Fruit fly (Drosophila melanogaster) whole organism, embryonic: ENCODE results near the gene ALiX.
A peak's percentile ranks its signal among the peaks of the same experiment; 100 is the strongest.

ENCODE experiments used
- C15 ChIP-seq: fragments of 200-800 bp; sonication (Bioruptor generic); IDR thresholded peaks from 3 replicates; pipeline ENCODE4 v1.3.6; 2022; ENCODE audit warnings: missing biosample characterization, missing genetic modification characterization
- CG10979 ChIP-seq: fragments of 200-800 bp; sonication (Bioruptor generic); optimal IDR thresholded peaks from 2 replicates; lab custom pipeline; 2018; ENCODE audit warnings: missing biosample characterization, mild to moderate bottlenecking, missing genetic modification characterization, moderate library complexity
- CG11456 ChIP-seq: fragments of 200-800 bp; sonication (Bioruptor generic); IDR thresholded peaks from 3 replicates; pipeline ENCODE4 v1.3.6; 2022; ENCODE audit warnings: missing biosample characterization, missing genetic modification characterization
- CG12299 ChIP-seq: fragments of 200-800 bp; sonication (Bioruptor generic); optimal IDR thresholded peaks from 2 replicates; lab custom pipeline; 2018; ENCODE audit warnings: missing biosample characterization, mild to moderate bottlenecking, missing genetic modification characterization
- CG12391 ChIP-seq: fragments of 200-800 bp; sonication (Bioruptor generic); optimal IDR thresholded peaks from 3 replicates; lab custom pipeline; 2018; ENCODE audit warnings: missing biosample characterization, mild to moderate bottlenecking, missing genetic modification characterization, moderate library complexity
- CG12659 ChIP-seq: fragments of 200-800 bp; sonication (Bioruptor generic); optimal IDR thresholded peaks from 3 replicates; lab custom pipeline; 2017; ENCODE audit warnings: mild to moderate bottlenecking, missing biosample characterization, missing genetic modification reagents, missing genetic modification characterization
- CG12744 ChIP-seq: fragments of 200-800 bp; sonication (Bioruptor generic); optimal IDR thresholded peaks from 2 replicates; lab custom pipeline; 2016; ENCODE audit warnings: missing biosample characterization, missing genetic modification characterization
- CG13624 ChIP-seq: fragments of 200-800 bp; sonication (Bioruptor generic); optimal IDR thresholded peaks from 2 replicates; lab custom pipeline; 2016; ENCODE audit warnings: missing biosample characterization, missing genetic modification characterization
- CG14965 ChIP-seq: fragments of 200-800 bp; sonication (Bioruptor generic); optimal IDR thresholded peaks from 2 replicates; lab custom pipeline; 2016; ENCODE audit warnings: missing biosample characterization, missing genetic modification characterization, borderline replicate concordance
- CG16779 ChIP-seq: fragments of 200-800 bp; sonication (Bioruptor generic); IDR thresholded peaks from 2 replicates; pipeline ENCODE4 v1.3.6; 2022; ENCODE audit warnings: missing biosample characterization, missing genetic modification characterization
- CG16863 ChIP-seq: fragments of 200-800 bp; sonication (Bioruptor generic); optimal IDR thresholded peaks from 3 replicates; lab custom pipeline; 2016; ENCODE audit warnings: missing biosample characterization, missing genetic modification characterization
- CG3065 ChIP-seq: fragments of 200-800 bp; sonication (Bioruptor generic); optimal IDR thresholded peaks from 2 replicates; lab custom pipeline; 2016; ENCODE audit warnings: missing biosample characterization, missing genetic modification characterization
- CG34224 ChIP-seq: fragments of 200-800 bp; sonication (Bioruptor generic); IDR thresholded peaks from 3 replicates; pipeline ENCODE4 v1.3.6; 2022; ENCODE audit warnings: missing biosample characterization, missing genetic modification characterization; ENCODE audit not compliant: partially characterized antibody
- CG34422 ChIP-seq: fragments of 200-800 bp; sonication (Bioruptor generic); IDR thresholded peaks from 3 replicates; pipeline ENCODE4 v1.3.6; 2022; ENCODE audit warnings: missing biosample characterization, missing genetic modification characterization
- CG5245 ChIP-seq: fragments of 200-800 bp; sonication (Bioruptor generic); optimal IDR thresholded peaks from 3 replicates; lab custom pipeline; 2016; ENCODE audit warnings: missing biosample characterization, missing genetic modification characterization
- CG5953 ChIP-seq: fragments of 200-800 bp; sonication (Bioruptor generic); IDR thresholded peaks from 2 replicates; pipeline ENCODE4 v1.3.6; 2022; ENCODE audit warnings: missing biosample characterization, missing genetic modification characterization
- CG7987 ChIP-seq: fragments of 200-800 bp; sonication (Bioruptor generic); optimal IDR thresholded peaks from 2 replicates; lab custom pipeline; 2018; ENCODE audit warnings: missing biosample characterization, mild to moderate bottlenecking, missing genetic modification characterization, moderate library complexity
- CG9437 ChIP-seq: fragments of 200-800 bp; sonication (Bioruptor generic); optimal IDR thresholded peaks from 2 replicates; lab custom pipeline; 2018; ENCODE audit warnings: missing biosample characterization, mild to moderate bottlenecking, missing genetic modification characterization
- CG9932 ChIP-seq: fragments of 200-800 bp; sonication (Bioruptor generic); IDR thresholded peaks from 2 replicates; pipeline ENCODE4 v1.3.6; 2022; ENCODE audit warnings: missing biosample characterization, missing genetic modification characterization
- Camta ChIP-seq: fragments of 200-800 bp; sonication (Bioruptor generic); optimal IDR thresholded peaks from 2 replicates; lab custom pipeline; 2016; ENCODE audit warnings: missing biosample characterization, missing genetic modification characterization
- CoRest ChIP-seq: fragments of 200-800 bp; sonication (Bioruptor generic); optimal IDR thresholded peaks from 3 replicates; lab custom pipeline; 2018; ENCODE audit warnings: missing biosample characterization, mild to moderate bottlenecking, missing genetic modification characterization, moderate library complexity
- D19B ChIP-seq: fragments of 200-800 bp; sonication (Bioruptor generic); optimal IDR thresholded peaks from 2 replicates; lab custom pipeline; 2017; ENCODE audit warnings: missing biosample characterization, mild to moderate bottlenecking, missing genetic modification characterization
- Dad ChIP-seq: fragments of 200-800 bp; sonication (Bioruptor generic); optimal IDR thresholded peaks from 3 replicates; lab custom pipeline; 2016; ENCODE audit warnings: missing biosample characterization, missing genetic modification characterization
- GATAe ChIP-seq: fragments of 200-800 bp; sonication (Bioruptor generic); conservative IDR thresholded peaks from 2 replicates; pipeline ENCODE4 v1.3.6; 2022; ENCODE audit warnings: missing biosample characterization, missing genetic modification characterization
- Hr51 ChIP-seq, 2 experiments: fragments of 200-800 bp; sonication (Bioruptor generic); optimal IDR thresholded peaks; 2 replicates in 1 of 2; 3 replicates in 1 of 2; lab custom pipeline; 2016 to 2018; ENCODE audit warnings: missing biosample characterization in 2 of 2, missing genetic modification characterization in 2 of 2, mild to moderate bottlenecking in 1 of 2, moderate library complexity in 1 of 2
- MESR4 ChIP-seq: fragments of 200-800 bp; sonication (Bioruptor generic); optimal IDR thresholded peaks from 2 replicates; lab custom pipeline; 2018; ENCODE audit warnings: missing biosample characterization, mild to moderate bottlenecking, missing genetic modification characterization, moderate library complexity
- Med ChIP-seq: fragments of 200-800 bp; sonication (Bioruptor generic); peaks from one replicate; lab custom pipeline; 2016; ENCODE audit warnings: missing biosample characterization, missing genetic modification characterization, mild to moderate bottlenecking, inconsistent platforms, moderate library complexity
- Scr ChIP-seq: fragments of 200-800 bp; sonication (Bioruptor generic); IDR thresholded peaks from 2 replicates; pipeline ENCODE4 v1.3.6; 2022; ENCODE audit warnings: missing biosample characterization, missing genetic modification characterization; ENCODE audit not compliant: partially characterized antibody
- Trl ChIP-seq, 3 experiments: fragments of >200 bp in 2 of 3; fragments of 200-800 bp in 1 of 3; sonication (Bioruptor generic) in 1 of 3; optimal IDR thresholded peaks; 2 replicates in 1 of 3; 3 replicates in 2 of 3; lab custom pipeline; 2016 to 2017; ENCODE audit warnings: missing biosample characterization in 1 of 3, missing genetic modification characterization in 1 of 3
- Vsx1 ChIP-seq: fragments of 200-800 bp; sonication (Bioruptor generic); optimal IDR thresholded peaks from 2 replicates; lab custom pipeline; 2017; ENCODE audit warnings: missing biosample characterization, mild to moderate bottlenecking, missing genetic modification characterization, missing genetic modification reagents
- ap ChIP-seq: fragments of 200-800 bp; sonication (Bioruptor generic); IDR thresholded peaks from 2 replicates; pipeline ENCODE4 v1.3.6; 2022; ENCODE audit warnings: missing biosample characterization, missing genetic modification characterization
- ash1 ChIP-seq: fragments of 200-800 bp; sonication (Bioruptor generic); optimal IDR thresholded peaks from 2 replicates; lab custom pipeline; 2018; ENCODE audit warnings: missing biosample characterization, mild to moderate bottlenecking, missing genetic modification characterization
- cad ChIP-seq: fragments of >200 bp; optimal IDR thresholded peaks from 2 replicates; lab custom pipeline; 2017; ENCODE audit warnings: missing biosample characterization, missing genetic modification characterization
- cg ChIP-seq: fragments of 200-800 bp; sonication (Bioruptor generic); optimal IDR thresholded peaks from 3 replicates; lab custom pipeline; 2019; ENCODE audit warnings: missing biosample characterization, mild to moderate bottlenecking, missing genetic modification characterization, moderate library complexity
- ci ChIP-seq: fragments of 200-800 bp; sonication (Bioruptor generic); IDR thresholded peaks from 3 replicates; pipeline ENCODE4 v1.3.6; 2022; ENCODE audit warnings: missing biosample characterization, missing genetic modification characterization
- crol ChIP-seq: fragments of 200-800 bp; sonication (Bioruptor generic); IDR thresholded peaks from 2 replicates; pipeline ENCODE4 v1.3.6; 2022; ENCODE audit warnings: missing biosample characterization, missing genetic modification characterization
- dati ChIP-seq: fragments of 200-800 bp; sonication (Bioruptor generic); IDR thresholded peaks from 2 replicates; pipeline ENCODE4 v1.3.6; 2022; ENCODE audit warnings: missing biosample characterization, missing genetic modification characterization
- eyg ChIP-seq: fragments of 200-800 bp; sonication (Bioruptor generic); optimal IDR thresholded peaks from 3 replicates; lab custom pipeline; 2016; ENCODE audit warnings: missing biosample characterization, missing genetic modification characterization
- grn ChIP-seq: fragments of 200-800 bp; sonication (Bioruptor generic); optimal IDR thresholded peaks from 3 replicates; lab custom pipeline; 2017; ENCODE audit warnings: missing biosample characterization, missing genetic modification characterization
- kay ChIP-seq: fragments of 200-800 bp; sonication (Bioruptor generic); optimal IDR thresholded peaks from 2 replicates; lab custom pipeline; 2016; ENCODE audit warnings: missing biosample characterization, missing genetic modification characterization
- lilli ChIP-seq: fragments of 200-800 bp; sonication (Bioruptor generic); optimal IDR thresholded peaks from 3 replicates; lab custom pipeline; 2016; ENCODE audit warnings: missing biosample characterization, missing genetic modification characterization
- mam ChIP-seq: fragments of 200-800 bp; sonication (Bioruptor generic); optimal IDR thresholded peaks from 3 replicates; lab custom pipeline; 2016; ENCODE audit warnings: missing biosample characterization, missing genetic modification characterization
- pzg ChIP-seq: fragments of 200-800 bp; sonication (Bioruptor generic); optimal IDR thresholded peaks from 3 replicates; lab custom pipeline; 2018; ENCODE audit warnings: missing biosample characterization, mild to moderate bottlenecking, missing genetic modification characterization, moderate library complexity
- slp2 ChIP-seq: fragments of 200-800 bp; sonication (Bioruptor generic); optimal IDR thresholded peaks from 2 replicates; lab custom pipeline; 2016; ENCODE audit warnings: missing biosample characterization, missing genetic modification characterization
- sna ChIP-seq: fragments of 200-800 bp; sonication (Bioruptor generic); IDR thresholded peaks from 2 replicates; pipeline ENCODE4 v1.3.6; 2022; ENCODE audit warnings: missing biosample characterization, missing genetic modification characterization; ENCODE audit not compliant: partially characterized antibody
- so ChIP-seq: fragments of 200-800 bp; sonication (Bioruptor generic); IDR thresholded peaks from 3 replicates; pipeline ENCODE4 v1.3.6; 2022; ENCODE audit warnings: missing biosample characterization, missing genetic modification characterization
- stc ChIP-seq: fragments of 200-800 bp; sonication (Bioruptor generic); IDR thresholded peaks from 2 replicates; pipeline ENCODE4 v1.3.6; 2022; ENCODE audit warnings: missing biosample characterization, missing genetic modification characterization
- sug ChIP-seq: fragments of 200-800 bp; optimal IDR thresholded peaks from 2 replicates; lab custom pipeline; 2019; ENCODE audit warnings: missing biosample characterization, mild to moderate bottlenecking, missing genetic modification characterization, moderate library complexity
- ttk ChIP-seq: fragments of 200-800 bp; sonication (Bioruptor generic); IDR thresholded peaks from 2 replicates; pipeline ENCODE4 v2.1.2; 2022; ENCODE audit warnings: missing biosample characterization, missing genetic modification characterization

ALiX gene

DNA sequence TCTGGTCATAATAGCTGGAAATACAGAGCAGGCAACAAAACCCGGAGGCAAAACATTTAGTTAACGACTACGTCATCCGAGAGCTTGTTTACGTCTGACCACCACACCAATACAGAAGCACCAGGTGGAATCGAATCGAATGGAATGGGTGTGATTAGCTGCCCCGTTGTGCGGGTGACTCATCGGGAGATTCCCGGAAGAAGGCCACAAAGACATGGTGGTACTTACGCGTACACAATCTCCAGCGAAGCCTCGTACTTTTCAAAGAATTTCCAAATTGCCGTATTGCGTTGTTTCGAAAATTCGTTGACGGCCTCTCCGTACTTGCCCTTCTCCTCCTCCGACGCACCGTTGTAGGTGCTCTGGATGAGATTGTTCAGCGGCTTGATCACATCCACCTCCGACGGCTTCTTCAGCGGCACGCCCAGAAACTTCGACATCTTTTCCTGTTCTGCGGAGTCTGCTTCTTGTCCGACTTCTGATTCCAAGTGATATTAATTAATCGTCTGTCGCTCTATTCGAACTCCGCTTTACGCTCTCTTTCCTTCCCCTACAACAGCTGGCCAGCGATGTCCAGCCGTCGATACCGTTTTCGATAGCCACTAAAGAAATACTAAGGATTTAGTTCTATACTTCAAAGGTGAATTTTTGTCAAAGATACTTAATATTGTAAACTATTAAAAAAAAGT lies at the start of gene ALiX:
Gene ALiX (minus strand): TSS at position 571 of the 689 bp plus-strand sequence.
- TF ChIP-seq grn (no peak), CG9437 (GFP tag; lab: Kevin White, UChicago) (no peak), crol (GFP tag; lab: Robert Waterston, UW) (peak; percentile 78), ttk (no peak), CG34224 (GFP tag; lab: Robert Waterston, UW) (no peak; the same call in 2 of the 3 replicates), eyg (GFP tag; lab: Kevin White, UChicago) (no peak), lilli (peak; percentile 2), pzg (GFP tag; lab: Kevin White, UChicago) (no peak), so (GFP tag; lab: Robert Waterston, UW) (no peak), CG12659 (GFP tag; lab: Kevin White, UChicago) (no peak), Vsx1 (peak; percentile 42), CG5245 (no peak), stc (GFP tag; lab: Robert Waterston, UW) (0 out of 2 replicates have a peak, but pooled peaks have one; percentile 20), CG7987 (GFP tag; lab: Kevin White, UChicago) (no peak), Trl (optimal IDR thresholded peaks at IDR 0.05; lab: Kevin White, UChicago) (peak in 1 of 2 experiments; percentile 48), Trl (GFP tag; optimal IDR thresholded peaks at IDR 0.05; lab: Kevin White, UChicago) (no peak), CG9932 (GFP tag; lab: Robert Waterston, UW) (no peak), CG12744 (GFP tag; lab: Kevin White, UChicago) (no peak), sna (GFP tag; lab: Robert Waterston, UW) (0 out of 2 replicates have a peak, but pooled peaks have one; percentile 27), Hr51 (GFP tag; optimal IDR thresholded peaks at IDR 0.05; lab: Kevin White, UChicago) (no peak), CG12299 (tag; lab: Kevin White, UChicago) (peak; percentile 8), C15 (no peak), Dad (GFP tag; lab: Kevin White, UChicago) (no peak), cg (GFP tag; lab: Kevin White, UChicago) (peak; percentile 47), CG13624 (GFP tag; lab: Kevin White, UChicago) (no peak), Camta (GFP tag; lab: Kevin White, UChicago) (no peak), GATAe (GFP tag; lab: Robert Waterston, UW) (no peak), CG16779 (GFP tag; lab: Robert Waterston, UW) (no peak), CG10979 (tag; lab: Kevin White, UChicago) (no peak), kay (peak; percentile 67), slp2 (no peak), dati (GFP tag; lab: Robert Waterston, UW) (no peak), D19B (GFP tag; lab: Kevin White, UChicago) (no peak), CG12391 (tag; lab: Kevin White, UChicago) (peak; percentile 26), CG14965 (no peak), CG3065 (GFP tag; lab: Kevin White, UChicago) (no peak), CG34422 (GFP tag; lab: Robert Waterston, UW) (0 out of 3 replicates have a peak, but pooled peaks have one; percentile 28), Med (GFP tag; lab: Kevin White, UChicago) (peak; percentile 53), mam (GFP tag; lab: Kevin White, UChicago) (no peak), MESR4 (GFP tag; lab: Kevin White, UChicago) (peak; percentile 23), cad (GFP tag; lab: Kevin White, UChicago) (no peak), ap (no peak), ci (GFP tag; lab: Robert Waterston, UW) (0 out of 3 replicates have a peak, but pooled peaks have one; percentile 51), Scr (GFP tag; lab: Robert Waterston, UW) (no peak; the same call in 1 of the 2 replicates), CG11456 (GFP tag; lab: Robert Waterston, UW) (no peak), CoRest (tag; lab: Kevin White, UChicago) (peak; percentile 1), sug (tag; lab: Kevin White, UChicago) (peak; percentile 10), CG16863 (no peak), ash1 (GFP tag; lab: Kevin White, UChicago) (no peak), CG5953 (GFP tag; lab: Robert Waterston, UW) (peak; percentile 31; the same call in 1 of the 2 replicates)
